Worm (Caenorhabditis elegans) whole organism, early embryonic: Measurements from ENCODE around the gene pals-25.

ENCODE experiments used
- F13C5.2 ChIP-seq: sonication (generic microtip); optimal IDR thresholded peaks from 2 replicates; lab custom pipeline; 2017; ENCODE audit warnings: mild to moderate bottlenecking, missing genetic modification characterization, inconsistent platforms, missing compliant biosample characterization
- flt-1 ChIP-seq: fragments of 200-800 bp; sonication (Bioruptor generic); IDR thresholded peaks from 2 replicates; pipeline ENCODE4 v1.3.6; 2022; ENCODE audit warnings: missing genetic modification characterization, missing compliant biosample characterization
- tra-4 ChIP-seq: sonication (generic microtip); optimal IDR thresholded peaks from 2 replicates; lab custom pipeline; 2017; ENCODE audit warnings: missing genetic modification characterization, missing compliant biosample characterization

DNA sequence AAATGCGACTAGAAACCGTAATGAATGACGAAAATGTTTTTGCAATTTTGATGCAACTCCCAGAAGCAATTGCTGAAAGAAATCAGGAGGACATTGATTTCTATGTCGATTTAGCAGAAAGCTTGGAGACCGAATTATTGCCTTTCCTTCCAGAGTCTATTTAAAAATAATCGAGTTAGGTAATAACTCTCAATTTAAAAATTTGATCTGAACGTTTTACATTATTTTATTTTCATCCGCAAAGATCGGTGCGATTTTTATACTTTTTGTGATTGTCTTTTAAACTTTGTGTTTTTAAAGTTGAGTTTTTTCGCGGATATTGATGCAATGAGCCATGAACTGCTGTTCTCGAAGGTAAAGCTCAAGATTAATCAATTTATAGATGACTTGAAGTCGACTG is 9.8 kb upstream of the pals-25 start, which contains the start of gene pals-23:
- TF ChIP-seq F13C5.2 (tag; lab: Kevin White, UChicago) (no peak), flt-1 (GFP tag; lab: Robert Waterston, UW) (no peak), tra-4 (tag; lab: Kevin White, UChicago) (no peak)
